Worm (Caenorhabditis elegans) whole organism, young adult: ENCODE measurements around the gene chil-6.

Experiments used
- ccch-3 ChIP-seq: fragments of 200-800 bp; sonication (Bioruptor generic); optimal IDR thresholded peaks from 2 replicates; lab custom pipeline; 2018; ENCODE audit warnings: mild to moderate bottlenecking, missing genetic modification characterization, missing compliant biosample characterization
- cebp-2 ChIP-seq: fragments of 200-800 bp; sonication (Bioruptor generic); IDR thresholded peaks from 2 replicates; pipeline ENCODE4 v1.3.6; 2022; ENCODE audit warnings: missing genetic modification characterization, missing compliant biosample characterization
- ceh-27 ChIP-seq: fragments of 200-800 bp; sonication (Bioruptor generic); optimal IDR thresholded peaks from 2 replicates; lab custom pipeline; 2018; ENCODE audit warnings: mild to moderate bottlenecking, missing genetic modification characterization, moderate library complexity, missing compliant biosample characterization
- dpl-1 ChIP-seq: fragments of 150-350 bp; optimal IDR thresholded peaks from 2 replicates; lab custom pipeline; 2014; ENCODE audit warnings: missing biosample characterization, missing genetic modification reagents, missing genetic modification characterization
- hrde-1 ChIP-seq: sonication (generic microtip); optimal IDR thresholded peaks from 2 replicates; lab custom pipeline; 2016; ENCODE audit warnings: missing genetic modification characterization, mild to moderate bottlenecking, missing compliant biosample characterization, moderate library complexity, missing genotype, missing genetic modification reagents, borderline replicate concordance
- sea-2 ChIP-seq: fragments of 200-800 bp; sonication (Bioruptor generic); IDR thresholded peaks from 2 replicates; pipeline ENCODE4 v1.3.6; 2022; ENCODE audit warnings: missing genetic modification characterization, missing compliant biosample characterization
- tlf-1 ChIP-seq: fragments of 200-800 bp; sonication (Bioruptor generic); optimal IDR thresholded peaks from 2 replicates; lab custom pipeline; 2018; ENCODE audit warnings: mild to moderate bottlenecking, missing genetic modification characterization, missing compliant biosample characterization
- unc-130 ChIP-seq: sonication (generic microtip); optimal IDR thresholded peaks from 2 replicates; lab custom pipeline; 2016; ENCODE audit warnings: missing genetic modification reagents, missing genetic modification characterization, missing compliant biosample characterization

DNA sequence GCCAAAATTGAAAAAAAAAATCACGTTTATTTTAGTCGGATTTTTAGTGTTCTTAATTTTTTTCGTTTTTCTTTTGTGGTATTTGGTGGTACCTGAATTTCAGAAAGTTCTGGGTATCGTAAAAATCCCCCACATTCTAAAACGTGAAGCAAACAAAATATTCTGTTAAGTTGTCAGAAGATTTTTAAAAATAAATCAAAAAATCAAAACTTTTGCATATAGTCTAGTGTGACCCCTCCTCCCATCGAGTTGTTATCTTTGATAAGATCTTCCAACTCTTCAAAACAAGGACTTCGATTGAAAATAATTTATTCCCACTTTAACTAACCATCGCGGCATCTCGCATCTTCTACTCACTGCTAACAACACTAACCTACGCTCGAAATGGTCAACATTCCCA, 28.6 kb downstream of the chil-6 start, which contains the start of gene ZK938.1:
- TF ChIP-seq ccch-3 (no peak), hrde-1 (no peak), ceh-27 (GFP tag; lab: Kevin White, UChicago) (no peak), cebp-2 (GFP tag; lab: Robert Waterston, UW) (no peak), sea-2 (GFP tag; lab: Robert Waterston, UW) (no peak), dpl-1 (no peak), tlf-1 (GFP tag; lab: Kevin White, UChicago) (no peak), unc-130 (GFP tag; lab: Kevin White, UChicago) (no peak)
